Worm (Caenorhabditis elegans) whole organism, midembryonic: ENCODE results near the gene plr-1.

ENCODE experiments used
- cog-1 ChIP-seq: sonication (generic microtip); optimal IDR thresholded peaks from 2 replicates; lab custom pipeline; 2016; ENCODE audit warnings: missing genetic modification characterization, missing compliant biosample characterization
- flt-1 ChIP-seq: fragments of 200-800 bp; sonication (Bioruptor generic); IDR thresholded peaks from 2 replicates; pipeline ENCODE4 v1.3.6; 2022; ENCODE audit warnings: missing genetic modification characterization, missing compliant biosample characterization
- klf-2 ChIP-seq: fragments of 200-800 bp; sonication (Bioruptor generic); conservative IDR thresholded peaks from 2 replicates; pipeline ENCODE4 v1.3.6; 2022; ENCODE audit warnings: missing genetic modification reagents, missing genetic modification characterization, missing compliant biosample characterization
- med-1 ChIP-seq: sonication (generic microtip); optimal IDR thresholded peaks from 2 replicates; lab custom pipeline; 2017; ENCODE audit warnings: missing genetic modification characterization, mild to moderate bottlenecking, missing compliant biosample characterization, antibody characterized with exemption, missing genetic modification reagents; ENCODE audit not compliant: insufficient read depth

ce11 chrIII:11472861-11473260 lies 16.2 kb downstream of the plr-1 start:
- TF ChIP-seq flt-1 (GFP tag; lab: Robert Waterston, UW): 0 out of 2 replicates have a peak, but pooled peaks have one; percentile 8
- no peak for TF ChIP-seq cog-1 (tag; lab: Kevin White, UChicago)
- TF ChIP-seq med-1 (GFP tag; lab: Kevin White, UChicago): no peak
- TF ChIP-seq klf-2 (GFP tag; lab: Robert Waterston, UW): no peak
